Fruit fly (Drosophila melanogaster): ENCODE results near the gene CAH8.

DNA sequence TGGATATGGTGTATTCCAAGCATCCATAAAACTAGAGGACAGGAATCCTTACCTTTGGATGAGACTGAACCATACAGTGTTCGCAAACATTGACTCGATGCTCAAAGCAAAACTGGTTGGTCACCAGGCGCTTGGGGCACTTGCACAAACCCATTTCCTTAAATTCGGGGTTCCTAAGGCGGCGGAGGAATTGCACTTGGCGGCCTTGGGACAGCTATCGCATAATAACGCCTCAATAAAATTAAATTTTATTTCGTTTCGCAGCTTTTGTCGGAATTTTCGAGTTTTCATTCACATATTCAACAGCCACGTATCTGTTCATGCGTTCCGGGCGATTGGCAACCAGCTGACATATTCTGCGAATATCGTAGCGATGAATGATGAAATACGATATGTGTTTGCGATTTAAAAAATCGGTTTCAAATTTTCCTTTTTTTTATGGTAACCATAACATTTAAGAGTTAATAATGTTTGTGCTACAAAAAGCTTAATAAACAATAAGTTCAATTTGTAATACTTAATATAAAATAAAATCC is 23.8 kb downstream of the CAH8 start, which contains the start of gene CG5382:
- TF ChIP-seq CG4496 (GFP tag; IDR thresholded peaks at IDR 0.05) (no peak), Pif1B (GFP tag; optimal IDR thresholded peaks at IDR 0.05) (no peak), CG10348 (GFP tag; IDR thresholded peaks at IDR 0.05) (no peak), CG17806 (tag; optimal IDR thresholded peaks at IDR 0.05) (no peak), CG9948 (tag; optimal IDR thresholded peaks at IDR 0.05) (no peak), CG32121 (GFP tag; IDR thresholded peaks at IDR 0.05) (no peak)

Measured in whole organism, pupa.